Fruit fly (Drosophila melanogaster) whole organism, embryonic: ENCODE results near the gene CG4455.

Source experiments
- ATbp ChIP-seq: fragments of 200-800 bp; sonication (Bioruptor generic); optimal IDR thresholded peaks from 2 replicates; lab custom pipeline; 2017; ENCODE audit warnings: missing biosample characterization, mild to moderate bottlenecking, missing genetic modification characterization, missing genetic modification reagents
- CG12155 ChIP-seq: fragments of 200-800 bp; sonication (Bioruptor generic); optimal IDR thresholded peaks from 3 replicates; lab custom pipeline; 2016; ENCODE audit warnings: missing biosample characterization, missing genetic modification characterization
- CG1529 ChIP-seq: fragments of 200-800 bp; sonication (Bioruptor generic); optimal IDR thresholded peaks from 3 replicates; lab custom pipeline; 2018; ENCODE audit warnings: missing biosample characterization, missing genetic modification characterization
- CG15479 ChIP-seq: fragments of 200-800 bp; sonication (Bioruptor generic); optimal IDR thresholded peaks from 3 replicates; lab custom pipeline; 2019; ENCODE audit warnings: missing biosample characterization, mild to moderate bottlenecking, missing genetic modification characterization, moderate library complexity
- CG15514 ChIP-seq: fragments of 200-800 bp; sonication (Bioruptor generic); optimal IDR thresholded peaks from 3 replicates; lab custom pipeline; 2017; ENCODE audit warnings: missing biosample characterization, missing genetic modification characterization, mild to moderate bottlenecking, moderate library complexity, missing genetic modification reagents
- CG1603 ChIP-seq: fragments of 200-800 bp; sonication (Bioruptor generic); optimal IDR thresholded peaks from 2 replicates; lab custom pipeline; 2019; ENCODE audit warnings: missing biosample characterization, mild to moderate bottlenecking, missing genetic modification characterization, moderate library complexity
- CG16779 ChIP-seq: fragments of 200-800 bp; sonication (Bioruptor generic); IDR thresholded peaks from 2 replicates; pipeline ENCODE4 v1.3.6; 2022; ENCODE audit warnings: missing biosample characterization, missing genetic modification characterization
- CG17328 ChIP-seq: fragments of 200-800 bp; sonication (Bioruptor generic); IDR thresholded peaks from 2 replicates; pipeline ENCODE4 v1.3.6; 2022; ENCODE audit warnings: missing biosample characterization, missing genetic modification characterization
- CG17912 ChIP-seq: fragments of 200-800 bp; sonication (Bioruptor generic); optimal IDR thresholded peaks from 2 replicates; lab custom pipeline; 2018; ENCODE audit warnings: missing biosample characterization, mild to moderate bottlenecking, missing genetic modification characterization
- CG18262 ChIP-seq: fragments of 200-800 bp; optimal IDR thresholded peaks from 3 replicates; lab custom pipeline; 2019; ENCODE audit warnings: missing biosample characterization, mild to moderate bottlenecking, missing genetic modification characterization, moderate library complexity
- CG2199 ChIP-seq: fragments of 200-800 bp; sonication (Bioruptor generic); IDR thresholded peaks from 3 replicates; pipeline ENCODE4 v1.3.6; 2022; ENCODE audit warnings: missing biosample characterization, missing genetic modification characterization
- CG32532 ChIP-seq: fragments of 200-800 bp; sonication (Bioruptor generic); IDR thresholded peaks from 2 replicates; pipeline ENCODE4 v1.3.6; 2022; ENCODE audit warnings: missing biosample characterization, missing genetic modification characterization
- CG33557 ChIP-seq: fragments of 200-800 bp; sonication (Bioruptor generic); optimal IDR thresholded peaks from 2 replicates; lab custom pipeline; 2019; ENCODE audit warnings: missing biosample characterization, mild to moderate bottlenecking, missing genetic modification characterization, moderate library complexity
- CG34422 ChIP-seq: fragments of 200-800 bp; sonication (Bioruptor generic); IDR thresholded peaks from 3 replicates; pipeline ENCODE4 v1.3.6; 2022; ENCODE audit warnings: missing biosample characterization, missing genetic modification characterization
- CG43689 ChIP-seq: fragments of 200-800 bp; sonication (Bioruptor generic); IDR thresholded peaks from 2 replicates; pipeline ENCODE4 v1.3.6; 2022; ENCODE audit warnings: missing biosample characterization, missing genetic modification characterization
- CG4424 ChIP-seq: fragments of 200-800 bp; sonication (Bioruptor generic); optimal IDR thresholded peaks from 3 replicates; lab custom pipeline; 2016; ENCODE audit warnings: missing biosample characterization, missing genetic modification characterization
- CG5953 ChIP-seq: fragments of 200-800 bp; sonication (Bioruptor generic); IDR thresholded peaks from 2 replicates; pipeline ENCODE4 v1.3.6; 2022; ENCODE audit warnings: missing biosample characterization, missing genetic modification characterization
- CG7839 ChIP-seq: fragments of 200-800 bp; sonication (Bioruptor generic); optimal IDR thresholded peaks from 3 replicates; lab custom pipeline; 2018; ENCODE audit warnings: missing biosample characterization, mild to moderate bottlenecking, missing genetic modification characterization, moderate library complexity
- CG7963 ChIP-seq: fragments of 200-800 bp; sonication (Bioruptor generic); IDR thresholded peaks from 3 replicates; pipeline ENCODE4 v1.3.6; 2022; ENCODE audit warnings: missing biosample characterization, missing genetic modification characterization; ENCODE audit not compliant: partially characterized antibody
- CG8478 ChIP-seq: fragments of >200 bp; optimal IDR thresholded peaks from 2 replicates; lab custom pipeline; 2018
- CTCF ChIP-seq: fragments of 200-800 bp; sonication (Bioruptor generic); optimal IDR thresholded peaks from 2 replicates; lab custom pipeline; 2017; ENCODE audit warnings: missing biosample characterization, mild to moderate bottlenecking, missing genetic modification characterization, moderate library complexity
- Dll ChIP-seq: fragments of 200-800 bp; sonication (Bioruptor generic); IDR thresholded peaks from 4 replicates; pipeline ENCODE4 v1.3.6; 2022; ENCODE audit warnings: missing biosample characterization, missing genetic modification characterization; ENCODE audit not compliant: partially characterized antibody
- Dref ChIP-seq: fragments of 200-800 bp; sonication (Bioruptor generic); IDR thresholded peaks from 2 replicates; pipeline ENCODE4 v1.3.6; 2022; ENCODE audit warnings: missing biosample characterization, missing genetic modification characterization
- E2f2 ChIP-seq: fragments of 200-800 bp; sonication (Bioruptor generic); IDR thresholded peaks from 2 replicates; pipeline ENCODE4 v1.3.6; 2022; ENCODE audit warnings: missing biosample characterization, missing genetic modification characterization
- Gsc ChIP-seq: fragments of 200-800 bp; sonication (Bioruptor generic); IDR thresholded peaks from 2 replicates; pipeline ENCODE4 v1.3.6; 2022; ENCODE audit warnings: missing biosample characterization, missing genetic modification characterization
- H15 ChIP-seq: fragments of 200-800 bp; sonication (Bioruptor generic); IDR thresholded peaks from 3 replicates; pipeline ENCODE4 v1.3.6; 2022; ENCODE audit warnings: missing biosample characterization, missing genetic modification characterization
- Hr78 ChIP-seq, 2 experiments: fragments of 200-800 bp in 1 of 2; fragments of >200 bp in 1 of 2; sonication (Bioruptor generic) in 1 of 2; optimal IDR thresholded peaks; 2 replicates each; lab custom pipeline; 2017 to 2019; ENCODE audit warnings: missing biosample characterization in 2 of 2, missing genetic modification characterization in 2 of 2, mild to moderate bottlenecking in 1 of 2, moderate library complexity in 1 of 2
- Med ChIP-seq: fragments of 200-800 bp; sonication (Bioruptor generic); peaks from one replicate; lab custom pipeline; 2016; ENCODE audit warnings: missing biosample characterization, missing genetic modification characterization, mild to moderate bottlenecking, inconsistent platforms, moderate library complexity
- Sox102F ChIP-seq: fragments of 200-800 bp; sonication (Bioruptor generic); optimal IDR thresholded peaks from 2 replicates; lab custom pipeline; 2018; ENCODE audit warnings: missing biosample characterization, mild to moderate bottlenecking, missing genetic modification characterization, moderate library complexity
- TFAM ChIP-seq: fragments of 200-800 bp; sonication (Bioruptor generic); optimal IDR thresholded peaks from 2 replicates; lab custom pipeline; 2017; ENCODE audit warnings: missing biosample characterization, missing genetic modification characterization, inconsistent platforms
- al ChIP-seq: fragments of 200-800 bp; sonication (Bioruptor generic); IDR thresholded peaks from 2 replicates; pipeline ENCODE4 v1.3.6; 2022; ENCODE audit warnings: missing biosample characterization, missing genetic modification characterization
- bbx ChIP-seq: fragments of 200-800 bp; sonication (Bioruptor generic); IDR thresholded peaks from 2 replicates; pipeline ENCODE4 v1.3.6; 2022; ENCODE audit warnings: missing biosample characterization, missing genetic modification characterization; ENCODE audit not compliant: partially characterized antibody
- cas ChIP-seq: fragments of 200-800 bp; sonication (Bioruptor generic); IDR thresholded peaks from 2 replicates; pipeline ENCODE4 v1.3.6; 2022; ENCODE audit warnings: missing biosample characterization, missing genetic modification characterization
- chm ChIP-seq: fragments of 200-800 bp; sonication (Bioruptor generic); IDR thresholded peaks from 2 replicates; pipeline ENCODE4 v1.3.6; 2022; ENCODE audit warnings: missing biosample characterization, missing genetic modification characterization
- dati ChIP-seq: fragments of 200-800 bp; sonication (Bioruptor generic); IDR thresholded peaks from 2 replicates; pipeline ENCODE4 v1.3.6; 2022; ENCODE audit warnings: missing biosample characterization, missing genetic modification characterization
- disco-r ChIP-seq: fragments of 200-800 bp; sonication (Bioruptor generic); optimal IDR thresholded peaks from 2 replicates; lab custom pipeline; 2016; ENCODE audit warnings: missing biosample characterization, missing genetic modification characterization
- fd96Cb ChIP-seq: fragments of 200-800 bp; sonication (Bioruptor generic); optimal IDR thresholded peaks from 2 replicates; lab custom pipeline; 2018; ENCODE audit warnings: missing biosample characterization, mild to moderate bottlenecking, missing genetic modification characterization, moderate library complexity
- gsb-n ChIP-seq: fragments of 200-800 bp; sonication (Bioruptor generic); optimal IDR thresholded peaks from 3 replicates; lab custom pipeline; 2018; ENCODE audit warnings: missing biosample characterization, mild to moderate bottlenecking, missing genetic modification characterization
- gt ChIP-seq: fragments of 200-800 bp; sonication (Bioruptor generic); IDR thresholded peaks from 2 replicates; pipeline ENCODE4 v1.3.6; 2022; ENCODE audit warnings: missing biosample characterization, missing genetic modification characterization
- lab ChIP-seq: fragments of 200-800 bp; sonication (Bioruptor generic); optimal IDR thresholded peaks from 3 replicates; lab custom pipeline; 2017; ENCODE audit warnings: missing biosample characterization, missing genetic modification characterization, mild to moderate bottlenecking, moderate library complexity, missing genetic modification reagents
- lbe ChIP-seq: fragments of 200-800 bp; sonication (Bioruptor generic); optimal IDR thresholded peaks from 2 replicates; lab custom pipeline; 2016; ENCODE audit warnings: missing biosample characterization, mild to moderate bottlenecking, missing genetic modification characterization
- lov ChIP-seq, 2 experiments: fragments of 200-800 bp in 1 of 2; fragments of >200 bp in 1 of 2; sonication (Bioruptor generic) in 1 of 2; IDR thresholded peaks in 1 of 2; optimal IDR thresholded peaks in 1 of 2; 2 replicates in 1 of 2; 3 replicates in 1 of 2; pipeline versions ENCODE4 v1.3.6 to Lab custom; 2017 to 2022; ENCODE audit warnings: missing biosample characterization in 1 of 2, missing genetic modification characterization in 1 of 2
- mld ChIP-seq: fragments of 200-800 bp; sonication (Bioruptor generic); IDR thresholded peaks from 3 replicates; pipeline ENCODE4 v1.3.6; 2022; ENCODE audit warnings: missing biosample characterization, missing genetic modification characterization; ENCODE audit not compliant: partially characterized antibody
- pum ChIP-seq: fragments of 200-800 bp; sonication (Bioruptor generic); optimal IDR thresholded peaks from 2 replicates; lab custom pipeline; 2016; ENCODE audit warnings: missing biosample characterization, missing genetic modification characterization
- ro ChIP-seq: fragments of 200-800 bp; sonication (Bioruptor generic); IDR thresholded peaks from 2 replicates; pipeline ENCODE4 v1.3.6; 2022; ENCODE audit warnings: missing biosample characterization, missing genetic modification characterization
- sd ChIP-seq: fragments of 200-800 bp; sonication (Bioruptor generic); optimal IDR thresholded peaks from 3 replicates; lab custom pipeline; 2018; ENCODE audit warnings: missing biosample characterization, mild to moderate bottlenecking, missing genetic modification characterization, moderate library complexity
- slbo ChIP-seq: fragments of 200-800 bp; sonication (Bioruptor generic); IDR thresholded peaks from 2 replicates; pipeline ENCODE4 v1.3.6; 2022; ENCODE audit warnings: missing biosample characterization, missing genetic modification characterization
- sqz ChIP-seq: fragments of 200-800 bp; sonication (Bioruptor generic); optimal IDR thresholded peaks from 3 replicates; lab custom pipeline; 2018; ENCODE audit warnings: missing biosample characterization, mild to moderate bottlenecking, missing genetic modification characterization
- tio ChIP-seq: fragments of 200-800 bp; sonication (Bioruptor generic); optimal IDR thresholded peaks from 2 replicates; lab custom pipeline; 2017; ENCODE audit warnings: missing biosample characterization, missing genetic modification characterization, inconsistent platforms
- trem ChIP-seq: fragments of 200-800 bp; optimal IDR thresholded peaks from 3 replicates; lab custom pipeline; 2019; ENCODE audit warnings: missing biosample characterization, mild to moderate bottlenecking, missing genetic modification characterization, moderate library complexity
- trh ChIP-seq: fragments of 200-800 bp; sonication (Bioruptor generic); optimal IDR thresholded peaks from 2 replicates; lab custom pipeline; 2016; ENCODE audit warnings: missing biosample characterization, missing genetic modification characterization
- ttk ChIP-seq: fragments of 200-800 bp; sonication (Bioruptor generic); IDR thresholded peaks from 2 replicates; pipeline ENCODE4 v2.1.2; 2022; ENCODE audit warnings: missing biosample characterization, missing genetic modification characterization

CG4455 gene

DNA sequence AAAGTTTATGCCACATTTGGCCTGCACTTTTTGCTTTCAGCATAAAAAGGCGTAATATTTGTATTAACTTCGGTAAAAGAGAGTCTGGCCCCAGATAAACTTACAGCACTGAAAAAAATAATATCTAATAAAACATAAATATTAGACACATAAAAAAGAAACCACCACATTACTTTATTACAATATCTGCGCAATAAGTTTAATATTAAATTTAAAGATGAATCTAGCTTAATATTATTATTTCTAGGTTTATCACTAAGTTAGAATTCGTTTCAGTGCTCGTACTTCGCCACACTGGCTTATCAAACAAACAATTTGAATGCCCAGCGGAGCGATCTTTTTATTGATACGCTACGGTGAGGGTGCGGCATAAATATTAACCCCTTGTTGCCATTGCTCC, 5.1 kb downstream of the CG4455 start (continued):
- TF ChIP-seq CG8478: no peak
- peak; percentile 24 for TF ChIP-seq fd96Cb (tag; lab: Kevin White, UChicago)
- TF ChIP-seq dati (GFP tag; lab: Robert Waterston, UW): no peak
- no peak for TF ChIP-seq CG1603 (tag; lab: Kevin White, UChicago)
- TF ChIP-seq trh: no peak
- no peak for TF ChIP-seq E2f2 (GFP tag; lab: Robert Waterston, UW)
- TF ChIP-seq CG17328 (GFP tag; lab: Robert Waterston, UW): 0 out of 2 replicates have a peak, but pooled peaks have one; percentile 22
- TF ChIP-seq CG16779 (GFP tag; lab: Robert Waterston, UW): no peak
- peak; percentile 56 for TF ChIP-seq CG18262
- TF ChIP-seq CG1529 (GFP tag; lab: Kevin White, UChicago): no peak
- peak; percentile 10 for TF ChIP-seq CG4424 (GFP tag; lab: Kevin White, UChicago)
- TF ChIP-seq CTCF (GFP tag; lab: Kevin White, UChicago): no peak
- TF ChIP-seq CG5953 (GFP tag; lab: Robert Waterston, UW): no peak
- no peak for TF ChIP-seq lov (optimal IDR thresholded peaks at IDR 0.05; lab: Kevin White, UChicago)
- no peak for TF ChIP-seq lov (GFP tag; IDR thresholded peaks at IDR 0.05; lab: Robert Waterston, UW)
- no peak for TF ChIP-seq H15 (GFP tag; lab: Robert Waterston, UW)
- TF ChIP-seq mld (GFP tag; lab: Robert Waterston, UW): no peak
- no peak for TF ChIP-seq CG15479 (GFP tag; lab: Kevin White, UChicago)
- no peak for TF ChIP-seq CG17912 (GFP tag; lab: Kevin White, UChicago)
- TF ChIP-seq Med (GFP tag; lab: Kevin White, UChicago): no peak
- TF ChIP-seq lab (GFP tag; lab: Kevin White, UChicago): no peak
- no peak for TF ChIP-seq disco-r
- no peak for TF ChIP-seq Hr78 (GFP tag; optimal IDR thresholded peaks at IDR 0.05; lab: Kevin White, UChicago)
- no peak for TF ChIP-seq CG33557 (GFP tag; lab: Kevin White, UChicago)
- no peak for TF ChIP-seq sd (tag; lab: Kevin White, UChicago)
- TF ChIP-seq ro: no peak
- TF ChIP-seq Gsc: no peak
- peak; percentile 64 for TF ChIP-seq Sox102F
- no peak for TF ChIP-seq bbx (GFP tag; lab: Robert Waterston, UW)
- no peak for TF ChIP-seq ttk (GFP tag; lab: Robert Waterston, UW)
- no peak for TF ChIP-seq lbe
- no peak for TF ChIP-seq CG43689 (GFP tag; lab: Robert Waterston, UW)
- TF ChIP-seq sqz (GFP tag; lab: Kevin White, UChicago): peak; percentile 37
- no peak for TF ChIP-seq al
- peak; percentile 25 for TF ChIP-seq ATbp (GFP tag; lab: Kevin White, UChicago)
- no peak for TF ChIP-seq CG7963 (GFP tag; lab: Robert Waterston, UW)
- TF ChIP-seq CG7839 (tag; lab: Kevin White, UChicago): peak; percentile 38
- TF ChIP-seq pum (GFP tag; lab: Kevin White, UChicago): no peak
- no peak for TF ChIP-seq slbo (GFP tag; lab: Robert Waterston, UW)
- TF ChIP-seq cas (GFP tag; lab: Robert Waterston, UW): no peak
- TF ChIP-seq gsb-n (tag; lab: Kevin White, UChicago): peak; percentile 72
- peak; percentile 13 for TF ChIP-seq tio (GFP tag; lab: Kevin White, UChicago)
- TF ChIP-seq Dll (GFP tag; lab: Robert Waterston, UW): no peak
- TF ChIP-seq CG12155 (GFP tag; lab: Kevin White, UChicago): no peak
- no peak for TF ChIP-seq CG34422 (GFP tag; lab: Robert Waterston, UW)
- no peak for TF ChIP-seq gt (GFP tag; lab: Robert Waterston, UW)
- no peak for TF ChIP-seq CG2199 (GFP tag; lab: Robert Waterston, UW)
- TF ChIP-seq CG15514 (GFP tag; lab: Kevin White, UChicago): peak; percentile 3
- no peak for TF ChIP-seq Dref
- no peak for TF ChIP-seq chm (GFP tag; lab: Robert Waterston, UW)
- TF ChIP-seq CG32532 (GFP tag; lab: Robert Waterston, UW): peak; percentile 21; the same call in 1 of the 2 replicates
- TF ChIP-seq trem (tag; lab: Kevin White, UChicago): peak; percentile 29
- no peak for TF ChIP-seq TFAM (GFP tag; lab: Kevin White, UChicago)
